Fruit fly (Drosophila melanogaster) whole organism, embryonic: ENCODE measurements around the gene SecCl.

Source experiments
- Asciz ChIP-seq: fragments of 200-800 bp; sonication (Bioruptor generic); optimal IDR thresholded peaks from 2 replicates; lab custom pipeline; 2017; ENCODE audit warnings: missing biosample characterization, mild to moderate bottlenecking, missing genetic modification characterization, missing genetic modification reagents
- CG1024 ChIP-seq: fragments of 200-800 bp; sonication (Bioruptor generic); IDR thresholded peaks from 2 replicates; pipeline ENCODE4 v1.3.6; 2022; ENCODE audit warnings: missing biosample characterization, missing genetic modification characterization
- CG10654 ChIP-seq: fragments of 200-800 bp; sonication (Bioruptor generic); optimal IDR thresholded peaks from 2 replicates; lab custom pipeline; 2016; ENCODE audit warnings: missing biosample characterization, missing genetic modification characterization
- CG11247 ChIP-seq: fragments of 200-800 bp; sonication (Bioruptor generic); IDR thresholded peaks from 2 replicates; pipeline ENCODE4 v1.3.6; 2022; ENCODE audit warnings: missing biosample characterization, missing genetic modification characterization
- CG11456 ChIP-seq: fragments of 200-800 bp; sonication (Bioruptor generic); IDR thresholded peaks from 3 replicates; pipeline ENCODE4 v1.3.6; 2022; ENCODE audit warnings: missing biosample characterization, missing genetic modification characterization
- CG1233 ChIP-seq: fragments of 200-800 bp; sonication (Bioruptor generic); optimal IDR thresholded peaks from 4 replicates; lab custom pipeline; 2018; ENCODE audit warnings: missing biosample characterization, mild to moderate bottlenecking, missing genetic modification characterization
- CG1647 ChIP-seq: fragments of 200-800 bp; sonication (Bioruptor generic); optimal IDR thresholded peaks from 3 replicates; lab custom pipeline; 2016; ENCODE audit warnings: missing biosample characterization, missing genetic modification characterization
- CG17802 ChIP-seq: fragments of 200-800 bp; sonication (Bioruptor generic); optimal IDR thresholded peaks from 2 replicates; lab custom pipeline; 2018; ENCODE audit warnings: missing biosample characterization, mild to moderate bottlenecking, missing genetic modification characterization, moderate library complexity
- CG18764 ChIP-seq: fragments of 200-800 bp; sonication (Bioruptor generic); optimal IDR thresholded peaks from 3 replicates; lab custom pipeline; 2016; ENCODE audit warnings: missing biosample characterization, missing genetic modification characterization
- CG2116 ChIP-seq: fragments of 200-800 bp; sonication (Bioruptor generic); optimal IDR thresholded peaks from 3 replicates; lab custom pipeline; 2018; ENCODE audit warnings: missing biosample characterization, mild to moderate bottlenecking, missing genetic modification characterization
- CG2678 ChIP-seq: fragments of 200-800 bp; sonication (Bioruptor generic); optimal IDR thresholded peaks from 3 replicates; lab custom pipeline; 2019; ENCODE audit warnings: missing biosample characterization, mild to moderate bottlenecking, missing genetic modification characterization, moderate library complexity
- CG3065 ChIP-seq: fragments of 200-800 bp; sonication (Bioruptor generic); optimal IDR thresholded peaks from 2 replicates; lab custom pipeline; 2016; ENCODE audit warnings: missing biosample characterization, missing genetic modification characterization
- CG34422 ChIP-seq: fragments of 200-800 bp; sonication (Bioruptor generic); IDR thresholded peaks from 3 replicates; pipeline ENCODE4 v1.3.6; 2022; ENCODE audit warnings: missing biosample characterization, missing genetic modification characterization
- CG4854 ChIP-seq: fragments of 200-800 bp; sonication (Bioruptor generic); optimal IDR thresholded peaks from 2 replicates; lab custom pipeline; 2016; ENCODE audit warnings: missing biosample characterization, missing genetic modification characterization, inconsistent platforms
- CG6654 ChIP-seq: fragments of 200-800 bp; sonication (Bioruptor generic); optimal IDR thresholded peaks from 2 replicates; lab custom pipeline; 2017; ENCODE audit warnings: missing biosample characterization, mild to moderate bottlenecking, missing genetic modification characterization
- CG7745 ChIP-seq: fragments of 200-800 bp; sonication (Bioruptor generic); optimal IDR thresholded peaks from 2 replicates; lab custom pipeline; 2018; ENCODE audit warnings: missing biosample characterization, mild to moderate bottlenecking, missing genetic modification characterization, moderate library complexity
- CG7839 ChIP-seq: fragments of 200-800 bp; sonication (Bioruptor generic); optimal IDR thresholded peaks from 3 replicates; lab custom pipeline; 2018; ENCODE audit warnings: missing biosample characterization, mild to moderate bottlenecking, missing genetic modification characterization, moderate library complexity
- CG8944 ChIP-seq: fragments of 200-800 bp; sonication (Bioruptor generic); optimal IDR thresholded peaks from 3 replicates; lab custom pipeline; 2016; ENCODE audit warnings: missing biosample characterization, missing genetic modification characterization
- CG9797 ChIP-seq: fragments of 200-800 bp; sonication (Bioruptor generic); optimal IDR thresholded peaks from 3 replicates; lab custom pipeline; 2018; ENCODE audit warnings: missing biosample characterization, mild to moderate bottlenecking, missing genetic modification characterization
- CTCF ChIP-seq: fragments of 200-800 bp; sonication (Bioruptor generic); optimal IDR thresholded peaks from 2 replicates; lab custom pipeline; 2017; ENCODE audit warnings: missing biosample characterization, mild to moderate bottlenecking, missing genetic modification characterization, moderate library complexity
- ERR ChIP-seq: fragments of 200-800 bp; sonication (Bioruptor generic); optimal IDR thresholded peaks from 2 replicates; lab custom pipeline; 2016; ENCODE audit warnings: missing biosample characterization, missing genetic modification characterization
- Hr39 ChIP-seq: fragments of >200 bp; optimal IDR thresholded peaks from 2 replicates; lab custom pipeline; 2017
- Hr78 ChIP-seq, 2 experiments: fragments of 200-800 bp in 1 of 2; fragments of >200 bp in 1 of 2; sonication (Bioruptor generic) in 1 of 2; optimal IDR thresholded peaks; 2 replicates each; lab custom pipeline; 2017 to 2019; ENCODE audit warnings: missing biosample characterization in 2 of 2, missing genetic modification characterization in 2 of 2, mild to moderate bottlenecking in 1 of 2, moderate library complexity in 1 of 2
- Meics ChIP-seq: fragments of 200-800 bp; sonication (Bioruptor generic); optimal IDR thresholded peaks from 2 replicates; lab custom pipeline; 2017; ENCODE audit warnings: missing biosample characterization, mild to moderate bottlenecking, missing genetic modification characterization
- Myb ChIP-seq: fragments of 200-800 bp; sonication (Bioruptor generic); optimal IDR thresholded peaks from 2 replicates; lab custom pipeline; 2016; ENCODE audit warnings: missing biosample characterization, missing genetic modification characterization
- NC2α ChIP-seq: fragments of 200-800 bp; sonication (Bioruptor generic); optimal IDR thresholded peaks from 2 replicates; lab custom pipeline; 2016; ENCODE audit warnings: missing biosample characterization, missing genetic modification characterization
- Oli ChIP-seq: fragments of 200-800 bp; sonication (Bioruptor generic); optimal IDR thresholded peaks from 2 replicates; lab custom pipeline; 2018; ENCODE audit warnings: missing biosample characterization, mild to moderate bottlenecking, missing genetic modification characterization, moderate library complexity
- Sox102F ChIP-seq: fragments of 200-800 bp; sonication (Bioruptor generic); optimal IDR thresholded peaks from 2 replicates; lab custom pipeline; 2018; ENCODE audit warnings: missing biosample characterization, mild to moderate bottlenecking, missing genetic modification characterization, moderate library complexity
- Tbp ChIP-seq: fragments of >200 bp; optimal IDR thresholded peaks from 2 replicates; lab custom pipeline; 2018; ENCODE audit warnings: missing biosample characterization, missing genetic modification characterization
- chinmo ChIP-seq: fragments of 200-800 bp; sonication (Bioruptor generic); IDR thresholded peaks from 4 replicates; pipeline ENCODE4 v1.3.6; 2022; ENCODE audit warnings: missing biosample characterization, missing genetic modification characterization; ENCODE audit not compliant: partially characterized antibody
- dmrt11E ChIP-seq: fragments of 200-800 bp; sonication (Bioruptor generic); optimal IDR thresholded peaks from 3 replicates; lab custom pipeline; 2018; ENCODE audit warnings: missing biosample characterization, mild to moderate bottlenecking, missing genetic modification characterization, moderate library complexity
- dpn ChIP-seq, 2 experiments: fragments of 200-800 bp; sonication (Bioruptor generic); optimal IDR thresholded peaks; 3 replicates each; lab custom pipeline; 2016; ENCODE audit warnings: missing biosample characterization in 2 of 2, missing genetic modification characterization in 2 of 2
- emc ChIP-seq: fragments of 200-800 bp; sonication (Bioruptor generic); optimal IDR thresholded peaks from 2 replicates; lab custom pipeline; 2016; ENCODE audit warnings: missing biosample characterization, missing genetic modification characterization
- ems ChIP-seq: fragments of 200-800 bp; sonication (Bioruptor generic); optimal IDR thresholded peaks from 3 replicates; lab custom pipeline; 2016; ENCODE audit warnings: missing biosample characterization, missing genetic modification characterization
- ftz-f1 ChIP-seq: fragments of 200-800 bp; sonication (Bioruptor generic); optimal IDR thresholded peaks from 2 replicates; lab custom pipeline; 2016; ENCODE audit warnings: missing biosample characterization, missing genetic modification characterization
- gem ChIP-seq: fragments of 200-800 bp; sonication (Bioruptor generic); optimal IDR thresholded peaks from 2 replicates; lab custom pipeline; 2019; ENCODE audit warnings: missing biosample characterization, mild to moderate bottlenecking, missing genetic modification characterization, moderate library complexity
- gsb ChIP-seq: fragments of 200-800 bp; sonication (Bioruptor generic); IDR thresholded peaks from 2 replicates; pipeline ENCODE4 v1.3.6; 2022; ENCODE audit warnings: missing biosample characterization, missing genetic modification characterization
- maf-S ChIP-seq: fragments of 200-800 bp; sonication (Bioruptor generic); optimal IDR thresholded peaks from 2 replicates; lab custom pipeline; 2016; ENCODE audit warnings: missing biosample characterization, missing genetic modification characterization
- pho ChIP-seq: fragments of 200-800 bp; sonication (Bioruptor generic); optimal IDR thresholded peaks from 2 replicates; lab custom pipeline; 2016; ENCODE audit warnings: missing biosample characterization, missing genetic modification characterization
- pros ChIP-seq: fragments of 200-800 bp; sonication (Bioruptor generic); optimal IDR thresholded peaks from 3 replicates; lab custom pipeline; 2019; ENCODE audit warnings: missing biosample characterization, mild to moderate bottlenecking, missing genetic modification characterization, moderate library complexity
- sens-2 ChIP-seq: fragments of 200-800 bp; sonication (Bioruptor generic); IDR thresholded peaks from 2 replicates; pipeline ENCODE4 v1.3.6; 2022; ENCODE audit warnings: missing biosample characterization, missing genetic modification characterization
- slou ChIP-seq: fragments of 200-800 bp; sonication (Bioruptor generic); optimal IDR thresholded peaks from 3 replicates; lab custom pipeline; 2016; ENCODE audit warnings: missing biosample characterization, missing genetic modification characterization
- sob ChIP-seq: fragments of 200-800 bp; sonication (Bioruptor generic); IDR thresholded peaks from 2 replicates; pipeline ENCODE4 v1.3.6; 2022; ENCODE audit warnings: missing biosample characterization, missing genetic modification characterization
- ssp ChIP-seq: fragments of 200-800 bp; sonication (Bioruptor generic); IDR thresholded peaks from 2 replicates; pipeline ENCODE4 v1.3.6; 2022; ENCODE audit warnings: missing biosample characterization, missing genetic modification characterization
- tin ChIP-seq: fragments of 200-800 bp; sonication (Bioruptor generic); optimal IDR thresholded peaks from 3 replicates; lab custom pipeline; 2016; ENCODE audit warnings: missing biosample characterization, missing genetic modification characterization
- tna ChIP-seq: fragments of 200-800 bp; sonication (Bioruptor generic); IDR thresholded peaks from 2 replicates; pipeline ENCODE4 v1.3.6; 2022; ENCODE audit warnings: missing biosample characterization, missing genetic modification characterization; ENCODE audit not compliant: partially characterized antibody
- toy ChIP-seq: fragments of 200-800 bp; sonication (Bioruptor generic); IDR thresholded peaks from 2 replicates; pipeline ENCODE4 v1.3.6; 2022; ENCODE audit warnings: missing biosample characterization, missing genetic modification characterization
- trem ChIP-seq: fragments of 200-800 bp; optimal IDR thresholded peaks from 3 replicates; lab custom pipeline; 2019; ENCODE audit warnings: missing biosample characterization, mild to moderate bottlenecking, missing genetic modification characterization, moderate library complexity
- twi ChIP-seq: fragments of 200-800 bp; optimal IDR thresholded peaks from 2 replicates; lab custom pipeline; 2019; ENCODE audit warnings: missing biosample characterization, mild to moderate bottlenecking, missing genetic modification characterization, moderate library complexity
- wor ChIP-seq: fragments of 200-800 bp; sonication (Bioruptor generic); IDR thresholded peaks from 2 replicates; pipeline ENCODE4 v1.3.6; 2022; ENCODE audit warnings: missing biosample characterization, missing genetic modification characterization
- zf30C ChIP-seq: fragments of 200-800 bp; sonication (Bioruptor generic); optimal IDR thresholded peaks from 3 replicates; lab custom pipeline; 2018; ENCODE audit warnings: missing biosample characterization, mild to moderate bottlenecking, missing genetic modification characterization

SecCl gene

dm6 chr3L:17495266-17495961, 25.5 kb downstream of the SecCl start (continued):
- TF ChIP-seq ftz-f1 (no peak), slou (GFP tag; lab: Kevin White, UChicago) (no peak), CG1024 (GFP tag; lab: Robert Waterston, UW) (0 out of 2 replicates have a peak, but pooled peaks have one; percentile 16), Asciz (no peak), pho (GFP tag; lab: Kevin White, UChicago) (no peak), gem (tag; lab: Kevin White, UChicago) (peak; percentile 47), Hr78 (GFP tag; optimal IDR thresholded peaks at IDR 0.05; lab: Kevin White, UChicago) (peak in 1 of 2 experiments; percentile 50), tin (GFP tag; lab: Kevin White, UChicago) (no peak), CG11456 (GFP tag; lab: Robert Waterston, UW) (no peak), CTCF (GFP tag; lab: Kevin White, UChicago) (peak; percentile 1), tna (no peak), ssp (GFP tag; lab: Robert Waterston, UW) (no peak), CG3065 (GFP tag; lab: Kevin White, UChicago) (no peak), CG11247 (GFP tag; lab: Robert Waterston, UW) (no peak), Sox102F (GFP tag; lab: Kevin White, UChicago) (peak; percentile 61), CG1647 (no peak), NC2α (GFP tag; lab: Kevin White, UChicago) (no peak), chinmo (GFP tag; lab: Robert Waterston, UW) (no peak), CG8944 (GFP tag; lab: Kevin White, UChicago) (no peak), pros (GFP tag; lab: Kevin White, UChicago) (peak; percentile 77), CG17802 (tag; lab: Kevin White, UChicago) (no peak), CG9797 (no peak), gsb (GFP tag; lab: Robert Waterston, UW) (no peak), emc (GFP tag; lab: Kevin White, UChicago) (no peak), Meics (GFP tag; lab: Kevin White, UChicago) (no peak), ems (GFP tag; lab: Kevin White, UChicago) (no peak), CG2678 (tag; lab: Kevin White, UChicago) (peak; percentile 45), sob (GFP tag; lab: Robert Waterston, UW) (no peak), CG4854 (no peak), dpn (GFP tag; optimal IDR thresholded peaks at IDR 0.05; lab: Kevin White, UChicago) (no peak), trem (tag; lab: Kevin White, UChicago) (peak; percentile 15), sens-2 (no peak), maf-S (GFP tag; lab: Kevin White, UChicago) (no peak), CG6654 (GFP tag; lab: Kevin White, UChicago) (no peak), CG7745 (tag; lab: Kevin White, UChicago) (no peak), twi (no peak), Oli (tag; lab: Kevin White, UChicago) (peak; percentile 44), CG10654 (GFP tag; lab: Kevin White, UChicago) (no peak), CG34422 (GFP tag; lab: Robert Waterston, UW) (no peak), CG7839 (tag; lab: Kevin White, UChicago) (peak; percentile 43), Hr39 (lab: Kevin White, UChicago) (no peak), toy (no peak), CG18764 (no peak), Myb (GFP tag; lab: Kevin White, UChicago) (no peak), CG1233 (no peak), dmrt11E (tag; lab: Kevin White, UChicago) (peak; percentile 56), ERR (GFP tag; lab: Kevin White, UChicago) (no peak), Tbp (GFP tag; lab: Kevin White, UChicago) (no peak), CG2116 (GFP tag; lab: Kevin White, UChicago) (no peak), zf30C (GFP tag; lab: Kevin White, UChicago) (no peak), wor (GFP tag; lab: Robert Waterston, UW) (no peak)
